Worm (Caenorhabditis elegans) whole organism, mixed stage, embryonic: Measurements from ENCODE around the gene C16C8.18.

Experiments used
- M03D4.4 ChIP-seq: sonication (generic microtip); optimal IDR thresholded peaks from 2 replicates; lab custom pipeline; 2017; ENCODE audit warnings: mild to moderate bottlenecking, missing genetic modification characterization, missing compliant biosample characterization
- blmp-1 ChIP-seq: fragments of 150-350 bp; optimal IDR thresholded peaks from 2 replicates; lab custom pipeline; 2014; ENCODE audit warnings: missing biosample characterization, missing genetic modification characterization
- ceh-39 ChIP-seq: fragments of 150-350 bp; optimal IDR thresholded peaks from 2 replicates; lab custom pipeline; 2014; ENCODE audit warnings: missing biosample characterization, missing genetic modification characterization
- ceh-43 ChIP-seq: fragments of 200-800 bp; sonication (Bioruptor generic); optimal IDR thresholded peaks from 2 replicates; lab custom pipeline; 2018; ENCODE audit warnings: mild to moderate bottlenecking, missing genetic modification characterization, moderate library complexity, missing compliant biosample characterization
- ceh-83 ChIP-seq: fragments of 200-800 bp; sonication (Bioruptor generic); optimal IDR thresholded peaks from 2 replicates; lab custom pipeline; 2018; ENCODE audit warnings: mild to moderate bottlenecking, missing genetic modification characterization, missing compliant biosample characterization
- ces-1 ChIP-seq: fragments of 150-350 bp; optimal IDR thresholded peaks from 2 replicates; lab custom pipeline; 2014; ENCODE audit warnings: missing biosample characterization, missing genetic modification reagents, missing genetic modification characterization
- cnd-1 ChIP-seq: fragments of 200-800 bp; sonication (Bioruptor generic); optimal IDR thresholded peaks from 2 replicates; lab custom pipeline; 2018; ENCODE audit warnings: mild to moderate bottlenecking, missing genetic modification characterization, missing compliant biosample characterization
- drap-1 ChIP-seq: fragments of 200-800 bp; sonication (Bioruptor generic); optimal IDR thresholded peaks from 3 replicates; lab custom pipeline; 2018; ENCODE audit warnings: mild to moderate bottlenecking, missing genetic modification characterization, missing compliant biosample characterization
- elt-1 ChIP-seq: sonication (generic microtip); optimal IDR thresholded peaks from 2 replicates; lab custom pipeline; 2017; ENCODE audit warnings: missing genetic modification characterization, mild to moderate bottlenecking, missing compliant biosample characterization, antibody characterized with exemption, moderate library complexity, borderline replicate concordance; ENCODE audit not compliant: insufficient read depth
- elt-3 ChIP-seq: fragments of 150-350 bp; optimal IDR thresholded peaks from 2 replicates; lab custom pipeline; 2014; ENCODE audit warnings: missing biosample characterization, missing genetic modification characterization
- flh-1 ChIP-seq: fragments of 200-800 bp; sonication (Bioruptor generic); optimal IDR thresholded peaks from 2 replicates; lab custom pipeline; 2018; ENCODE audit warnings: mild to moderate bottlenecking, missing genetic modification characterization, moderate library complexity, missing compliant biosample characterization
- ham-2 ChIP-seq: fragments of 200-800 bp; sonication (Bioruptor generic); optimal IDR thresholded peaks from 2 replicates; lab custom pipeline; 2018; ENCODE audit warnings: mild to moderate bottlenecking, missing genetic modification characterization, missing compliant biosample characterization
- lin-13 ChIP-seq: fragments of 150-350 bp; optimal IDR thresholded peaks from 2 replicates; lab custom pipeline; 2014; ENCODE audit warnings: missing biosample characterization, missing genetic modification characterization
- lin-32 ChIP-seq: fragments of 200-800 bp; sonication (Bioruptor generic); optimal IDR thresholded peaks from 2 replicates; lab custom pipeline; 2018; ENCODE audit warnings: mild to moderate bottlenecking, missing genetic modification characterization, missing compliant biosample characterization
- lsy-2 ChIP-seq: fragments of 150-350 bp; optimal IDR thresholded peaks from 2 replicates; lab custom pipeline; 2014; ENCODE audit warnings: missing biosample characterization, missing genetic modification characterization
- mep-1 ChIP-seq: fragments of 150-350 bp; optimal IDR thresholded peaks from 2 replicates; lab custom pipeline; 2017; ENCODE audit warnings: missing biosample characterization, missing genetic modification reagents, missing genetic modification characterization, inconsistent platforms
- mls-2 ChIP-seq: sonication (generic microtip); optimal IDR thresholded peaks from 2 replicates; lab custom pipeline; 2016; ENCODE audit warnings: mild to moderate bottlenecking, missing genetic modification characterization, moderate library complexity, missing compliant biosample characterization
- nhr-2 ChIP-seq: fragments of 150-350 bp; optimal IDR thresholded peaks from 2 replicates; lab custom pipeline; 2014; ENCODE audit warnings: missing biosample characterization, missing genetic modification characterization
- nhr-237 ChIP-seq: fragments of 150-350 bp; optimal IDR thresholded peaks from 2 replicates; lab custom pipeline; 2014; ENCODE audit warnings: missing biosample characterization, missing genetic modification characterization
- nhr-76 ChIP-seq: sonication (generic microtip); optimal IDR thresholded peaks from 2 replicates; lab custom pipeline; 2017; ENCODE audit warnings: missing biosample characterization, missing genetic modification characterization
- pha-4 ChIP-seq: fragments of 150-350 bp; optimal IDR thresholded peaks from 2 replicates; lab custom pipeline; 2018; ENCODE audit warnings: missing biosample characterization, missing genetic modification reagents, missing genetic modification characterization
- sem-2 ChIP-seq: fragments of 200-800 bp; sonication (Bioruptor generic); optimal IDR thresholded peaks from 2 replicates; lab custom pipeline; 2018; ENCODE audit warnings: mild to moderate bottlenecking, missing genetic modification characterization, missing compliant biosample characterization
- snpc-4 ChIP-seq: fragments of 150-350 bp; optimal IDR thresholded peaks from 2 replicates; lab custom pipeline; 2014; ENCODE audit warnings: missing biosample characterization, missing genetic modification characterization
- sptf-1 ChIP-seq: sonication (generic microtip); optimal IDR thresholded peaks from 2 replicates; lab custom pipeline; 2017; ENCODE audit warnings: mild to moderate bottlenecking, missing genetic modification characterization, moderate library complexity, missing compliant biosample characterization
- tbx-8 ChIP-seq: fragments of 200-800 bp; sonication (Bioruptor generic); optimal IDR thresholded peaks from 2 replicates; lab custom pipeline; 2018; ENCODE audit warnings: mild to moderate bottlenecking, missing genetic modification characterization, moderate library complexity, missing compliant biosample characterization
- unc-39 ChIP-seq: fragments of 150-350 bp; optimal IDR thresholded peaks from 2 replicates; lab custom pipeline; 2014; ENCODE audit warnings: missing biosample characterization, missing genetic modification characterization
- unc-62 ChIP-seq: fragments of 150-350 bp; optimal IDR thresholded peaks from 2 replicates; lab custom pipeline; 2014; ENCODE audit warnings: missing biosample characterization, missing genetic modification reagents, missing genetic modification characterization
- zip-8 ChIP-seq: fragments of 150-350 bp; optimal IDR thresholded peaks from 2 replicates; lab custom pipeline; 2014; ENCODE audit warnings: missing biosample characterization, missing genetic modification characterization
- ztf-11 ChIP-seq: fragments of 150-350 bp; optimal IDR thresholded peaks from 2 replicates; lab custom pipeline; 2014; ENCODE audit warnings: missing biosample characterization, missing genetic modification characterization

The C16C8.18 gene

DNA sequence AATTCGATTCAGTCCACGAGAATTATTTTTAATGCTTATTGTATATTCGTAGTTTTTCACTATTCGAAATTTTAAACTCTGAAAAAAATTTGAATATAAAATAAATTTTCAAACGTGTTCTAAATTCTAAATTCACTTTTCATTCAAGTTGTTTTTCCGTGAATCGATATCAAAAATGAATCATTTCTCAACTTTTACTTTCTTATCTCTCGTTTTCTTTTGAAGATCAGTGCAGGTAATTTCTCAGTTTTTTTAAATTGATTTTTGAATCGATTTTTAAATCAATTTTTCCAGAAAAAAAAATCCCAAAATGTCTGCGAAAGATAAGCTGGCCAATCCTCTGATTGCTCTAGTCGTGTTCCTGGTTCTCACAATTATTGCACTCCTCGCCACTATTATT, 13.0 kb upstream of the C16C8.18 start, which contains the start of gene nep-6:
nep-6 (plus strand) TSS at position 301 of the 400 bp plus-strand sequence.
- TF ChIP-seq unc-62 (GFP tag; lab: Kevin White, UChicago) (no peak), elt-1 (tag; lab: Kevin White, UChicago) (no peak), ztf-11 (tag; lab: Kevin White, UChicago) (no peak), lin-13 (tag; lab: Kevin White, UChicago) (no peak), lsy-2 (tag; lab: Kevin White, UChicago) (no peak), ceh-43 (no peak), pha-4 (tag; lab: Kevin White, UChicago) (no peak)

DNA sequence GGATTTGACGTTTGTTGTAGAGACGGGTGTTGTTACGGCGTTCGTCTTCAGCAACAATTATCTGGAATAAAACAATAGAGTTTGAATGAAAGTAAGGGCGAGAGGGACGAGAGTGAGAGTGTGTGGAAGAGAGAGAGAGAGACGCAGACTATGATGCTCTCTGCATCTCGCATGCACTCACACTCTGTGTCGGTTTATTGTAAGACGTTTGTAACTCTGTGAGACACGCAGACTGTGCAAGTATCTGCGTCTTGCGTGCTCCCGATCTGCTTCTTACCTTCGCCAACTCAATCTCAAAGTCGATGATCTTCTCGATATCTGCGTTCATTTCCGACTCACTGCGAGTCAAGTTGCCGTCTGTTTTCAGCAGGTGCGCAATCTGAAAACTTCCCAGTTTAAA, 6.6 kb upstream of the C16C8.18 start:
- TF ChIP-seq sptf-1 (tag; lab: Kevin White, UChicago) (no peak), lin-13 (tag; lab: Kevin White, UChicago) (no peak), nhr-76 (tag; lab: Kevin White, UChicago) (no peak), lin-32 (GFP tag; lab: Kevin White, UChicago) (no peak), unc-39 (tag; lab: Kevin White, UChicago) (no peak), elt-1 (tag; lab: Kevin White, UChicago) (no peak), drap-1 (GFP tag; lab: Kevin White, UChicago) (no peak), ces-1 (GFP tag; lab: Kevin White, UChicago) (no peak), lsy-2 (tag; lab: Kevin White, UChicago) (no peak), zip-8 (tag; lab: Kevin White, UChicago) (no peak), ceh-83 (GFP tag; lab: Kevin White, UChicago) (no peak), cnd-1 (tag; lab: Kevin White, UChicago) (no peak), pha-4 (tag; lab: Kevin White, UChicago) (no peak), nhr-237 (tag; lab: Kevin White, UChicago) (no peak), tbx-8 (GFP tag; lab: Kevin White, UChicago) (no peak), snpc-4 (tag; lab: Kevin White, UChicago) (no peak), mep-1 (tag; lab: Kevin White, UChicago) (no peak), unc-62 (GFP tag; lab: Kevin White, UChicago) (no peak), M03D4.4 (no peak)

DNA sequence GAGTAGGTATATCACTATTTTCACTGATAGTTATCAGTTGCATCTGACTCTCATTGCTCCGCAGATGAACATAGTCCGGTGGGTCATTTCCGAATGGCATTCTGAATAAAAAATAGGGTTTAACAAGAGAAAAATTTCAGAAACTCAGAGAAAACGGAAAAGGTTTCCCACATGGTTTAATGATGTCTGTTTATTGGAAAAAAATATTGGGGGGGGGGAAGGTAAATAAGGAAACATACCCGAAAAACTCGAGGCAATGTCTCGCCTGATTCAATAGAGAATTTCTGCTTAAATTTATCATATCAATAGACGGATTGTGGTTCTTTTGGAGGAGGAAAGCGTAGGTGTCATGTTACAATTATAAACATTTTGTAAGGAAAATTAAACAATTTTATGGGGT, 4.1 kb upstream of the C16C8.18 start, which contains the start of gene nep-11:
nep-11 (minus strand) TSS at position 101 of the 400 bp plus-strand sequence.
- no peak for TF ChIP-seq ztf-11 (tag; lab: Kevin White, UChicago)
- TF ChIP-seq snpc-4 (tag; lab: Kevin White, UChicago), result no peak
- no peak for TF ChIP-seq lin-32 (GFP tag; lab: Kevin White, UChicago)
- no peak for TF ChIP-seq blmp-1
- TF ChIP-seq nhr-2 (tag; lab: Kevin White, UChicago), result no peak
- no peak for TF ChIP-seq ceh-83 (GFP tag; lab: Kevin White, UChicago)
- TF ChIP-seq ces-1 (GFP tag; lab: Kevin White, UChicago), result no peak
- no peak for TF ChIP-seq nhr-76 (tag; lab: Kevin White, UChicago)
- no peak for TF ChIP-seq mls-2 (tag; lab: Kevin White, UChicago)
- no peak for TF ChIP-seq ham-2 (GFP tag; lab: Kevin White, UChicago)
- no peak for TF ChIP-seq mep-1 (tag; lab: Kevin White, UChicago)
- no peak for TF ChIP-seq flh-1 (GFP tag; lab: Kevin White, UChicago)
- TF ChIP-seq, all 35 proteins: peak for 0

DNA sequence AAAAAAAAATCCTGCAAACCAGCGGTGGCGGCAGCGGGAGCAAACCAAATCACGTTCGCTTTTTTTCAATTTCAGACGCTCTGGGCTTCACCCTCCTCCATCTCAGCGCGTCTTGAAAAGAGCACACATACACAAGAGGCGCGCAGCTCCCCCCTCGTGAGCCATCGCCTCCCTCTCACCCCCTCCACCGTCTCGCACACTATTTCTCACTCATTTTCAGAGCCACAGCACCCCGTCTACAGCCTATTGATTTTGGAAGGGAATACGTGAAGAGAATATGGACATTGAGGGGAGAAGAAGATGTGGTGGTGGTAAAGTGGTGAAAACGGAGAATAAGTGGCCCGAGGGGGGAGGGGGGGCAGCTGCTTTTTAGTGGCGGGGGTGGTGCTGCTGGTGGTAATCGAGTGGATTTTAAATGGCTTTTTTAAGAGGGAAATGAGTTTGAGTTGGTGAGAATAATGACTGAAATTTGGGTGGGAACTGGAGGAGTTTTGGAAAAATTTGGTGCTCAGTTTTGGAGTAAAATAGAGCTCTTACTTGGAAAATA, 1.3 kb upstream of the C16C8.18 start:
- peak; percentile 71 for TF ChIP-seq ces-1 (GFP tag; lab: Kevin White, UChicago)
- peak; percentile 16 for TF ChIP-seq sptf-1 (tag; lab: Kevin White, UChicago)
- no peak for TF ChIP-seq ceh-39 (tag; lab: Kevin White, UChicago)
- TF ChIP-seq, all 35 proteins: peak for 2

DNA sequence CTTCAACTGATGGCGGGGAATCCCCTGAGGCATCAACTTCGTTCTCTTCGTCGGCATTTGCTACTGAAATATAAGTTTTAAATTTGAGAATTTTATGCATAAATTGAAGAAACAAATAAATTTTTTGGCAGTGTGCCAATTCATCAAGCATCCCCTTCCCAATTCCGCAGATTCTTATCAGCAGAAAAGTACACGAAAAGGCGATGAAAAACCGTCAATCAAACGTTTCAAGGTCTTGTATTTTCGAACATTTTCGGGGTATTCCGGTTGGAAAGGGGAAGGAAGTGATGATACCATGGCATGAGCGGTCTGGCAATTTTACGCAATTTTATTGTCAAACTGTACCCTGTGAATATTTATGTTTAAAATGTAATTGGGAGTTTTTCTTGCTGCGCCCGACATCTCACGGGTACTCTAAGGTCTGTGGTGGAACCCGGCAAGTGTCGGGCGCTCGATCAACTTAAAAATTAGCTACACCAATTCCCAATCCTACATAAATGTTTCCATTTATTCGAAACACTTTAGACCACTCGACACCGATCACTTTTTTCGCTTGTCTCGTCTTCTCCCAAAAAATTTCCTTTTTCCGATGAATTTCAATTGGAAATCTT, 5.5 kb downstream of the C16C8.18 start:
- TF ChIP-seq unc-39 (tag; lab: Kevin White, UChicago) (no peak), elt-3 (no peak), sem-2 (GFP tag; lab: Kevin White, UChicago) (no peak), ces-1 (GFP tag; lab: Kevin White, UChicago) (no peak), nhr-237 (tag; lab: Kevin White, UChicago) (no peak), ztf-11 (tag; lab: Kevin White, UChicago) (no peak), lin-13 (tag; lab: Kevin White, UChicago) (no peak)
